Worm (Caenorhabditis elegans) whole organism, early embryonic: ENCODE data around the gene T19D2.13.

ENCODE experiments used
- aly-1 ChIP-seq: sonication (generic microtip); optimal IDR thresholded peaks from 2 replicates; lab custom pipeline; 2016; ENCODE audit warnings: missing genetic modification characterization, missing compliant biosample characterization
- ama-1 ChIP-seq: fragments of 150-350 bp; optimal IDR thresholded peaks from 2 replicates; lab custom pipeline; 2014
- ets-7 ChIP-seq: sonication (generic microtip); optimal IDR thresholded peaks from 2 replicates; lab custom pipeline; 2016; ENCODE audit warnings: missing genotype, missing genetic modification characterization, missing compliant biosample characterization
- flt-1 ChIP-seq: fragments of 200-800 bp; sonication (Bioruptor generic); IDR thresholded peaks from 2 replicates; pipeline ENCODE4 v1.3.6; 2022; ENCODE audit warnings: missing genetic modification characterization, missing compliant biosample characterization
- pes-1 ChIP-seq: fragments of 200-800 bp; sonication (Bioruptor generic); IDR thresholded peaks from 2 replicates; pipeline ENCODE4 v1.3.6; 2022; ENCODE audit warnings: missing genetic modification reagents, missing genetic modification characterization, missing compliant biosample characterization
- scrt-1 ChIP-seq: fragments of 200-800 bp; sonication (Bioruptor generic); IDR thresholded peaks from 2 replicates; pipeline ENCODE4 v1.3.6; 2022; ENCODE audit warnings: missing genetic modification characterization, missing compliant biosample characterization

DNA sequence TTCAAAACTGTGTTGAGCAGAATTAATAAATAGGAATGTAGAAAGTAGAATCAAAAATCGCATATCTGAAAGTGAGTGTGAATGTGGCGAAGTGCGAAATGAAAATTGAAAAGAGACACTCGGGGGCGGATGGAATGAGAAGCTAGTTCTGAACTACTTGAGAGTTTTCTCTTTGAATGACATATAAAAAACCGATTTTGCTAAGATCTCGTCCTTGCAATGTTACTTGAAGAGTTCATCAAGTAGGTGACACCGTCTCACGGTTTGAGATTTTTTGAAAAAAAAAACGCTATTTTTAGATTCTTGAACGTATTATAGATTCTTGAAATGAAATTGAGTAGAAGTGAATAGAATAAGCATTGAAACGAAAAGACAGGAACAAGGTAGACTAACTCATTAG, 24.2 kb upstream of the T19D2.13 start, which contains the start of gene C16B8.2:
- TF ChIP-seq aly-1 (tag; lab: Kevin White, UChicago) (no peak), ama-1 (no peak), ets-7 (tag; lab: Kevin White, UChicago) (no peak), pes-1 (no peak), scrt-1 (GFP tag; lab: Robert Waterston, UW) (no peak), flt-1 (GFP tag; lab: Robert Waterston, UW) (no peak)
